Fruit fly (Drosophila melanogaster): ENCODE data around the gene GC1.

- TF ChIP-seq insv (optimal IDR thresholded peaks at IDR 0.05) (no peak), Myc (optimal IDR thresholded peaks at IDR 0.05) (no peak)
Measured at dm6 chr3R:11933903-11934302, 33.6 kb upstream of the GC1 start.
